Worm (Caenorhabditis elegans) whole organism, L4 larva: ENCODE results near the gene srh-42.

Experiments used
- F26F4.8 ChIP-seq: fragments of 200-800 bp; sonication (Bioruptor generic); conservative IDR thresholded peaks from 2 replicates; pipeline ENCODE4 v1.3.6; 2022; ENCODE audit warnings: missing genetic modification characterization, missing compliant biosample characterization
- F37D6.2 ChIP-seq: sonication (generic microtip); optimal IDR thresholded peaks from 2 replicates; lab custom pipeline; 2016; ENCODE audit warnings: mild to moderate bottlenecking, missing genetic modification characterization, missing compliant biosample characterization
- F44E2.7 ChIP-seq: fragments of 200-800 bp; sonication (Bioruptor generic); IDR thresholded peaks from 2 replicates; pipeline ENCODE4 v2.1.2; 2022; ENCODE audit warnings: missing genetic modification characterization, missing compliant biosample characterization
- T20F7.1 ChIP-seq: fragments of 200-800 bp; sonication (Bioruptor generic); optimal IDR thresholded peaks from 2 replicates; lab custom pipeline; 2018; ENCODE audit warnings: mild to moderate bottlenecking, missing genetic modification characterization, missing compliant biosample characterization
- Y48G9A.11 ChIP-seq: fragments of 200-800 bp; sonication (Bioruptor generic); IDR thresholded peaks from 2 replicates; pipeline ENCODE4 v1.3.6; 2022; ENCODE audit warnings: missing genetic modification reagents, missing genetic modification characterization, missing compliant biosample characterization
- Y5F2A.4 ChIP-seq: fragments of 200-800 bp; sonication (Bioruptor generic); optimal IDR thresholded peaks from 2 replicates; lab custom pipeline; 2018; ENCODE audit warnings: mild to moderate bottlenecking, missing genetic modification characterization, missing compliant biosample characterization
- aha-1 ChIP-seq: fragments of 150-350 bp; peaks from one replicate; lab custom pipeline; 2014; ENCODE audit warnings: missing biosample characterization, missing genetic modification characterization
- aly-2 ChIP-seq: sonication (generic microtip); optimal IDR thresholded peaks from 2 replicates; lab custom pipeline; 2018; ENCODE audit warnings: missing biosample characterization, missing genetic modification characterization
- ama-1 ChIP-seq: fragments of 150-350 bp; optimal IDR thresholded peaks from 2 replicates; lab custom pipeline; 2014; ENCODE audit warnings: inconsistent platforms, mixed read lengths
- ceh-28 ChIP-seq: fragments of 150-350 bp; optimal IDR thresholded peaks from 2 replicates; lab custom pipeline; 2014; ENCODE audit warnings: missing biosample characterization, missing genetic modification reagents, missing genetic modification characterization
- ceh-82 ChIP-seq: sonication (generic microtip); optimal IDR thresholded peaks from 2 replicates; lab custom pipeline; 2017; ENCODE audit warnings: missing biosample characterization, missing genetic modification characterization
- daf-12 ChIP-seq: fragments of 150-350 bp; optimal IDR thresholded peaks from 2 replicates; lab custom pipeline; 2014; ENCODE audit warnings: missing biosample characterization, missing genetic modification reagents, missing genetic modification characterization
- daf-19 ChIP-seq: fragments of 200-800 bp; sonication (Bioruptor generic); conservative IDR thresholded peaks from 2 replicates; pipeline ENCODE4 v1.3.6; 2022; ENCODE audit warnings: missing genetic modification characterization, missing compliant biosample characterization
- dmd-6 ChIP-seq: fragments of 200-800 bp; sonication (Bioruptor generic); IDR thresholded peaks from 2 replicates; pipeline ENCODE4 v1.3.6; 2022; ENCODE audit warnings: missing genetic modification reagents, missing genetic modification characterization, missing compliant biosample characterization
- dmd-8 ChIP-seq: fragments of 200-800 bp; sonication (Bioruptor generic); IDR thresholded peaks from 2 replicates; pipeline ENCODE4 v1.3.6; 2022; ENCODE audit warnings: missing genetic modification characterization, missing compliant biosample characterization
- dpl-1 ChIP-seq: fragments of 150-350 bp; optimal IDR thresholded peaks from 2 replicates; lab custom pipeline; 2014; ENCODE audit warnings: missing biosample characterization, missing genetic modification reagents, missing genetic modification characterization
- dve-1 ChIP-seq: sonication (generic microtip); optimal IDR thresholded peaks from 2 replicates; lab custom pipeline; 2017; ENCODE audit warnings: antibody characterized with exemption, mild to moderate bottlenecking, missing genetic modification characterization, missing compliant biosample characterization; ENCODE audit not compliant: insufficient read depth
- fos-1 ChIP-seq: fragments of 150-350 bp; optimal IDR thresholded peaks from 2 replicates; lab custom pipeline; 2014; ENCODE audit warnings: missing biosample characterization, missing genetic modification characterization
- hlh-30 ChIP-seq: sonication (generic microtip); optimal IDR thresholded peaks from 2 replicates; lab custom pipeline; 2017; ENCODE audit warnings: antibody characterized with exemption, mild to moderate bottlenecking, missing genetic modification characterization, missing compliant biosample characterization; ENCODE audit not compliant: insufficient read depth
- lin-29 ChIP-seq: fragments of 200-800 bp; sonication (Bioruptor generic); IDR thresholded peaks from 2 replicates; pipeline ENCODE4 v1.3.6; 2022; ENCODE audit warnings: missing genetic modification reagents, missing genetic modification characterization, missing compliant biosample characterization
- lin-39 ChIP-seq: fragments of 150-350 bp; optimal IDR thresholded peaks from 2 replicates; lab custom pipeline; 2014; ENCODE audit warnings: missing biosample characterization, missing genetic modification reagents, missing genetic modification characterization
- mdl-1 ChIP-seq, 2 experiments: fragments of 150-350 bp in 1 of 2; sonication (generic microtip) in 1 of 2; optimal IDR thresholded peaks; 2 replicates each; lab custom pipeline; 2014 to 2017; ENCODE audit warnings: missing biosample characterization in 2 of 2, missing genetic modification characterization in 2 of 2
- mdt-29 ChIP-seq: fragments of 200-800 bp; sonication (Bioruptor generic); IDR thresholded peaks from 2 replicates; pipeline ENCODE4 v1.3.6; 2022; ENCODE audit warnings: missing genetic modification reagents, missing genetic modification characterization, missing compliant biosample characterization
- mep-1 ChIP-seq: fragments of 150-350 bp; sonication (generic microtip); optimal IDR thresholded peaks from 3 replicates; lab custom pipeline; 2014; ENCODE audit warnings: missing biosample characterization, missing genetic modification characterization
- mxl-2 ChIP-seq: fragments of 200-800 bp; sonication (Bioruptor generic); conservative IDR thresholded peaks from 2 replicates; pipeline ENCODE4 v1.3.6; 2022; ENCODE audit warnings: missing genetic modification reagents, missing genetic modification characterization, missing compliant biosample characterization
- mxl-3 ChIP-seq: fragments of 200-800 bp; sonication (Bioruptor generic); optimal IDR thresholded peaks from 2 replicates; lab custom pipeline; 2018; ENCODE audit warnings: mild to moderate bottlenecking, missing genetic modification characterization, missing compliant biosample characterization
- nhr-25 ChIP-seq: sonication (generic microtip); optimal IDR thresholded peaks from 2 replicates; lab custom pipeline; 2017; ENCODE audit warnings: missing genetic modification characterization, mild to moderate bottlenecking, missing compliant biosample characterization, antibody characterized with exemption, moderate library complexity, borderline replicate concordance; ENCODE audit not compliant: insufficient read depth
- nhr-28 ChIP-seq: fragments of 150-350 bp; optimal IDR thresholded peaks from 2 replicates; lab custom pipeline; 2014; ENCODE audit warnings: missing biosample characterization, missing genetic modification characterization
- nhr-41 ChIP-seq: fragments of 200-800 bp; sonication (Bioruptor generic); IDR thresholded peaks from 2 replicates; pipeline ENCODE4 v1.3.6; 2022; ENCODE audit warnings: missing genetic modification reagents, missing genetic modification characterization, missing compliant biosample characterization
- nhr-6 ChIP-seq: fragments of 150-350 bp; optimal IDR thresholded peaks from 2 replicates; lab custom pipeline; 2014; ENCODE audit warnings: missing biosample characterization, missing genetic modification characterization
- nhr-76 ChIP-seq: fragments of 150-350 bp; optimal IDR thresholded peaks from 2 replicates; lab custom pipeline; 2014; ENCODE audit warnings: missing biosample characterization, missing genetic modification characterization
- nhr-77 ChIP-seq: fragments of 150-350 bp; optimal IDR thresholded peaks from 2 replicates; lab custom pipeline; 2014; ENCODE audit warnings: missing biosample characterization, missing genetic modification characterization
- pha-4 ChIP-seq, 2 experiments: fragments of 150-350 bp in 1 of 2; fragments of 200-800 bp in 1 of 2; sonication (Bioruptor generic) in 1 of 2; IDR thresholded peaks in 1 of 2; optimal IDR thresholded peaks in 1 of 2; 2 replicates each; pipeline versions ENCODE4 v1.3.6 to Lab custom; 2014 to 2022; ENCODE audit warnings: missing genetic modification characterization in 2 of 2, missing genetic modification reagents in 2 of 2, missing biosample characterization in 1 of 2, missing compliant biosample characterization in 1 of 2
- pqm-1 ChIP-seq: sonication (generic microtip); optimal IDR thresholded peaks from 2 replicates; lab custom pipeline; 2017; ENCODE audit warnings: missing biosample characterization, missing genetic modification characterization
- rbr-2 ChIP-seq: sonication (generic microtip); optimal IDR thresholded peaks from 2 replicates; lab custom pipeline; 2016; ENCODE audit warnings: missing genotype, missing genetic modification characterization, missing compliant biosample characterization
- sdz-12 ChIP-seq: fragments of 200-800 bp; sonication (Bioruptor generic); optimal IDR thresholded peaks from 2 replicates; lab custom pipeline; 2018; ENCODE audit warnings: mild to moderate bottlenecking, missing genetic modification characterization, missing compliant biosample characterization
- skn-1 ChIP-seq: fragments of 150-350 bp; optimal IDR thresholded peaks from 2 replicates; lab custom pipeline; 2014; ENCODE audit warnings: missing biosample characterization, missing genetic modification characterization
- unc-39 ChIP-seq: sonication (generic microtip); optimal IDR thresholded peaks from 2 replicates; lab custom pipeline; 2017; ENCODE audit warnings: missing biosample characterization, missing genetic modification characterization
- unc-62 ChIP-seq, 3 experiments: fragments of 150-350 bp in 1 of 3; sonication (generic microtip); optimal IDR thresholded peaks in 2 of 3; peaks in 1 of 3; 1 replicate in 1 of 3; 2 replicates in 2 of 3; lab custom pipeline; 2014 to 2017; ENCODE audit warnings: missing biosample characterization in 3 of 3, missing genetic modification characterization in 3 of 3, missing genetic modification reagents in 3 of 3, missing genotype in 1 of 3
- zfp-3 ChIP-seq: fragments of 200-800 bp; sonication (Bioruptor generic); conservative IDR thresholded peaks from 2 replicates; pipeline ENCODE4 v1.3.6; 2022; ENCODE audit warnings: missing genetic modification reagents, missing genetic modification characterization, missing compliant biosample characterization
- zip-11 ChIP-seq: fragments of 200-800 bp; sonication (Bioruptor generic); IDR thresholded peaks from 2 replicates; pipeline ENCODE4 v1.3.6; 2022; ENCODE audit warnings: missing genetic modification characterization, missing compliant biosample characterization
- zip-2 ChIP-seq: fragments of 150-350 bp; optimal IDR thresholded peaks from 2 replicates; lab custom pipeline; 2014; ENCODE audit warnings: missing biosample characterization, missing genetic modification characterization

Gene srh-42

ce11 chrII:14249489-14249888 lies 39.4 kb downstream of the srh-42 start (continued):
- TF ChIP-seq unc-39 (tag; lab: Kevin White, UChicago) = no peak
- no peak for TF ChIP-seq nhr-41 (GFP tag; lab: Robert Waterston, UW)
- TF ChIP-seq zfp-3 (GFP tag; lab: Robert Waterston, UW) = no peak
- TF ChIP-seq ceh-28 (tag; lab: Kevin White, UChicago) = peak; percentile 50
- no peak for TF ChIP-seq ceh-82 (tag; lab: Kevin White, UChicago)
- peak; percentile 42 for TF ChIP-seq nhr-6
- TF ChIP-seq mep-1 (tag; lab: Kevin White, UChicago) = peak; percentile 74
- TF ChIP-seq F26F4.8 (GFP tag; lab: Robert Waterston, UW) = no peak
- no peak for TF ChIP-seq mxl-2
- TF ChIP-seq pha-4 (GFP tag; IDR thresholded peaks at IDR 0.05; lab: Robert Waterston, UW) = peak; percentile 28; the same call in 1 of the 2 replicates
- no peak for TF ChIP-seq pha-4 (tag; optimal IDR thresholded peaks at IDR 0.05; lab: Kevin White, UChicago)
- TF ChIP-seq daf-19 (GFP tag; lab: Robert Waterston, UW) = no peak
- no peak for TF ChIP-seq Y5F2A.4
- TF ChIP-seq Y48G9A.11 (GFP tag; lab: Robert Waterston, UW) = no peak
- TF ChIP-seq zip-2 (tag; lab: Kevin White, UChicago) = no peak
- no peak for TF ChIP-seq T20F7.1 (GFP tag; lab: Kevin White, UChicago)
- TF ChIP-seq mxl-3 (GFP tag; lab: Kevin White, UChicago) = peak; percentile 89
- TF ChIP-seq nhr-76 (tag; lab: Kevin White, UChicago) = no peak
- TF ChIP-seq hlh-30 (tag; lab: Kevin White, UChicago) = peak; percentile 85
- TF ChIP-seq mdl-1 (tag; optimal IDR thresholded peaks at IDR 0.05; lab: Kevin White, UChicago) = peak; percentile 7 to 89
- no peak for TF ChIP-seq sdz-12 (GFP tag; lab: Kevin White, UChicago)
- no peak for TF ChIP-seq lin-39 (tag; lab: Kevin White, UChicago)
- TF ChIP-seq nhr-77 (tag; lab: Kevin White, UChicago) = peak; percentile 75
- TF ChIP-seq nhr-28 (tag; lab: Kevin White, UChicago) = peak; percentile 54
- peak; percentile 64 for TF ChIP-seq rbr-2 (tag; lab: Kevin White, UChicago)
- TF ChIP-seq dpl-1 (GFP tag; lab: Kevin White, UChicago) = peak; percentile 51
- peak; percentile 99 for TF ChIP-seq aha-1 (tag; lab: Kevin White, UChicago)
- no peak for TF ChIP-seq fos-1 (tag; lab: Kevin White, UChicago)
- TF ChIP-seq nhr-25 = peak; percentile 15
- TF ChIP-seq F44E2.7 (GFP tag; lab: Robert Waterston, UW) = no peak
- no peak for TF ChIP-seq mdt-29 (GFP tag; lab: Robert Waterston, UW)
- TF ChIP-seq zip-11 (GFP tag; lab: Robert Waterston, UW) = no peak
- TF ChIP-seq lin-29 = no peak
- no peak for TF ChIP-seq aly-2 (tag; lab: Kevin White, UChicago)
- TF ChIP-seq skn-1 (tag; lab: Kevin White, UChicago) = no peak
- TF ChIP-seq daf-12 (tag; lab: Kevin White, UChicago) = no peak
- TF ChIP-seq unc-62 (GFP tag; optimal IDR thresholded peaks at IDR 0.05 in 1 of 2; lab: Kevin White, UChicago) = no peak
- TF ChIP-seq unc-62 (tag; optimal IDR thresholded peaks at IDR 0.05; lab: Kevin White, UChicago) = no peak
- TF ChIP-seq F37D6.2 (tag; lab: Kevin White, UChicago) = no peak
- TF ChIP-seq dmd-8 (GFP tag; lab: Robert Waterston, UW) = no peak
- TF ChIP-seq pqm-1 (tag; lab: Kevin White, UChicago) = no peak
- TF ChIP-seq ama-1 (lab: Kevin White, UChicago) = no peak
- TF ChIP-seq dmd-6 (GFP tag; lab: Robert Waterston, UW) = peak; percentile 44
- TF ChIP-seq dve-1 (tag; lab: Kevin White, UChicago) = peak; percentile 47
- TF ChIP-seq, all 104 proteins: peak for 27
